Fruit fly (Drosophila melanogaster) whole organism, wandering third instar larva: Measurements from ENCODE around the gene CG34247.

ENCODE experiments used
- Hr78 ChIP-seq: fragments of >200 bp; optimal IDR thresholded peaks from 2 replicates; lab custom pipeline; 2017; ENCODE audit warnings: missing biosample characterization, missing genetic modification characterization
- Jra ChIP-seq: sonication (Bioruptor generic); optimal IDR thresholded peaks from 2 replicates; lab custom pipeline; 2016; ENCODE audit warnings: missing biosample characterization, missing genetic modification characterization
- N ChIP-seq: fragments of >200 bp; optimal IDR thresholded peaks from 2 replicates; lab custom pipeline; 2018; ENCODE audit warnings: missing biosample characterization, missing external identifiers, missing genetic modification characterization
- Rel ChIP-seq, 2 experiments: fragments of 200-800 bp; sonication (Bioruptor generic) in 1 of 2; optimal IDR thresholded peaks; 2 replicates in 1 of 2; 3 replicates in 1 of 2; lab custom pipeline; 2016 to 2019; ENCODE audit warnings: mild to moderate bottlenecking in 2 of 2, missing biosample characterization in 2 of 2, missing genetic modification characterization in 2 of 2, moderate library complexity in 1 of 2
- br ChIP-seq: fragments of 200-800 bp; sonication (Bioruptor generic); optimal IDR thresholded peaks from 2 replicates; lab custom pipeline; 2016; ENCODE audit warnings: missing biosample characterization, missing genetic modification characterization
- dl ChIP-seq, 2 experiments: fragments of 175-275, 200-275 bp in 1 of 2; fragments of 200-275 bp in 1 of 2; sonication (Bioruptor generic); optimal IDR thresholded peaks; lab custom pipeline; 2018; ENCODE audit warnings: mild to moderate bottlenecking in 2 of 2, missing biosample characterization in 2 of 2, missing genetic modification characterization in 2 of 2, moderate library complexity in 2 of 2; ENCODE audit not compliant: partially characterized antibody in 2 of 2, insufficient read depth in 1 of 2
- pan ChIP-seq: fragments of >200 bp; optimal IDR thresholded peaks from 2 replicates; lab custom pipeline; 2017
- psq ChIP-seq: fragments of 200-800 bp; sonication (Bioruptor generic); optimal IDR thresholded peaks from 3 replicates; lab custom pipeline; 2017; ENCODE audit warnings: missing biosample characterization, mild to moderate bottlenecking, missing genetic modification characterization, moderate library complexity
- usp ChIP-seq: fragments of >200 bp; optimal IDR thresholded peaks from 2 replicates; lab custom pipeline; 2017; ENCODE audit warnings: missing biosample characterization, missing genetic modification characterization

DNA sequence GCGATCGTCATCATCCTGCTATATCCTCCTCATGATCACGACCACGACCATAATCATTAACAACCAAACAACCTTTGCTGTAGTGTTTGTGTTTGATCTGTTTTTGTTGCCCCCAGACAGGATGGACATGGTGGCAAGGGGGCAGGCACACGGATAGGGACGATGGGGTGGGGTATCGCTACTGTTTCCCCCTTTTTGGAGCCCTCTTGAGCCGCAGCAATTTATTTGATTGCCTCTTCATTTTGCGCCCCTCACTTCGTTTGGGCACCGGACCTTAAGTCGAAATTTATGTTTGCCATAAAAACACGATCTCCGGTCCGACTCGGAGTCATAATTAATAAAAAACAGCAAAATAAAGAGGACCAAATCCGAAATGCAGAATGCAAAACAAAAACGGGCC lies 45.6 kb downstream of the CG34247 start:
- TF ChIP-seq pan (lab: Kevin White, UChicago): no peak
- peak; percentile 16 for TF ChIP-seq Rel (GFP tag; optimal IDR thresholded peaks at IDR 0.05; lab: Kevin White, UChicago)
- TF ChIP-seq Rel (tag; optimal IDR thresholded peaks at IDR 0.05; lab: Kevin White, UChicago): no peak
- no peak for TF ChIP-seq dl (GFP tag; optimal IDR thresholded peaks at IDR 0.05; lab: Kevin White, UChicago; ENCODE audit: insufficient read depth in 1 of 2, partially characterized antibody in 2 of 2)
- no peak for TF ChIP-seq N (GFP tag; lab: Kevin White, UChicago)
- TF ChIP-seq psq (GFP tag; lab: Kevin White, UChicago): peak; percentile 53
- no peak for TF ChIP-seq Jra (GFP tag; lab: Kevin White, UChicago)
- TF ChIP-seq usp (GFP tag; lab: Kevin White, UChicago): no peak
- TF ChIP-seq br (GFP tag; lab: Kevin White, UChicago): peak; percentile 7
- TF ChIP-seq Hr78: no peak
